Worm (Caenorhabditis elegans): ENCODE measurements around the gene ugt-44.

- TF ChIP-seq aly-1 (tag; optimal IDR thresholded peaks at IDR 0.05) (no peak), flt-1 (GFP tag; IDR thresholded peaks at IDR 0.05) (no peak), ama-1 (optimal IDR thresholded peaks at IDR 0.05) (no peak), tbx-11 (GFP tag; IDR thresholded peaks at IDR 0.05) (no peak), scrt-1 (GFP tag; IDR thresholded peaks at IDR 0.05) (no peak), F13C5.2 (tag; optimal IDR thresholded peaks at IDR 0.05) (no peak)
These were observed 33.1 kb upstream of the ugt-44 start, which contains the start of gene ins-1 for ce11 chrIV:10436401-10436800.
